Fruit fly (Drosophila melanogaster) whole organism, embryonic: ENCODE data around the gene Hou.
A peak's percentile ranks its signal among the peaks of the same experiment; 100 is the strongest.

Experiments used
- Abd-B ChIP-seq: fragments of 200-800 bp; sonication (Bioruptor generic); optimal IDR thresholded peaks from 2 replicates; lab custom pipeline; 2018; ENCODE audit warnings: missing biosample characterization, mild to moderate bottlenecking, missing genetic modification characterization, moderate library complexity
- BEAF-32 ChIP-seq: fragments of 200-800 bp; sonication (Bioruptor generic); optimal IDR thresholded peaks from 3 replicates; lab custom pipeline; 2017; ENCODE audit warnings: missing biosample characterization, missing genetic modification characterization, mild to moderate bottlenecking, moderate library complexity, missing genetic modification reagents
- CG10147 ChIP-seq: fragments of 200-800 bp; sonication (Bioruptor generic); optimal IDR thresholded peaks from 2 replicates; lab custom pipeline; 2019; ENCODE audit warnings: missing biosample characterization, mild to moderate bottlenecking, missing genetic modification characterization, moderate library complexity
- CG10267 ChIP-seq: fragments of 200-800 bp; sonication (Bioruptor generic); optimal IDR thresholded peaks from 2 replicates; lab custom pipeline; 2018; ENCODE audit warnings: missing biosample characterization, mild to moderate bottlenecking, missing genetic modification characterization, moderate library complexity
- CG14710 ChIP-seq: fragments of 200-800 bp; sonication (Bioruptor generic); optimal IDR thresholded peaks from 3 replicates; lab custom pipeline; 2019; ENCODE audit warnings: missing biosample characterization, mild to moderate bottlenecking, missing genetic modification characterization, moderate library complexity
- CG15011 ChIP-seq: fragments of 200-800 bp; sonication (Bioruptor generic); optimal IDR thresholded peaks from 3 replicates; lab custom pipeline; 2018; ENCODE audit warnings: missing biosample characterization, mild to moderate bottlenecking, missing genetic modification characterization
- CG17568 ChIP-seq: fragments of 200-800 bp; sonication (Bioruptor generic); optimal IDR thresholded peaks from 2 replicates; lab custom pipeline; 2018; ENCODE audit warnings: missing biosample characterization, mild to moderate bottlenecking, missing genetic modification characterization, moderate library complexity
- CG30431 ChIP-seq: fragments of 200-800 bp; sonication (Bioruptor generic); optimal IDR thresholded peaks from 2 replicates; lab custom pipeline; 2017; ENCODE audit warnings: missing biosample characterization, missing genetic modification characterization
- CG31365 ChIP-seq: fragments of 200-800 bp; sonication (Bioruptor generic); optimal IDR thresholded peaks from 2 replicates; lab custom pipeline; 2018; ENCODE audit warnings: missing biosample characterization, mild to moderate bottlenecking, missing genetic modification characterization
- CG4424 ChIP-seq: fragments of 200-800 bp; sonication (Bioruptor generic); optimal IDR thresholded peaks from 3 replicates; lab custom pipeline; 2016; ENCODE audit warnings: missing biosample characterization, missing genetic modification characterization
- CG5180 ChIP-seq: fragments of 200-800 bp; sonication (Bioruptor generic); optimal IDR thresholded peaks from 3 replicates; lab custom pipeline; 2017; ENCODE audit warnings: missing biosample characterization, missing genetic modification characterization, mild to moderate bottlenecking, moderate library complexity, missing genetic modification reagents
- CG7372 ChIP-seq: fragments of 200-800 bp; sonication (Bioruptor generic); IDR thresholded peaks from 2 replicates; pipeline ENCODE4 v1.3.6; 2022; ENCODE audit warnings: missing biosample characterization, missing genetic modification characterization
- CG8765 ChIP-seq: fragments of 200-800 bp; sonication (Bioruptor generic); IDR thresholded peaks from 2 replicates; pipeline ENCODE4 v1.3.6; 2022; ENCODE audit warnings: missing biosample characterization, missing genetic modification characterization
- CG9215 ChIP-seq: fragments of 200-800 bp; sonication (Bioruptor generic); IDR thresholded peaks from 2 replicates; pipeline ENCODE4 v1.3.6; 2022; ENCODE audit warnings: missing biosample characterization, missing genetic modification characterization
- Dip3 ChIP-seq: fragments of 200-800 bp; sonication (Bioruptor generic); optimal IDR thresholded peaks from 3 replicates; lab custom pipeline; 2016; ENCODE audit warnings: missing biosample characterization, missing genetic modification characterization
- Ets97D ChIP-seq: fragments of 200-800 bp; sonication (Bioruptor generic); optimal IDR thresholded peaks from 3 replicates; lab custom pipeline; 2016; ENCODE audit warnings: missing biosample characterization, missing genetic modification characterization
- Lpt ChIP-seq: fragments of >200 bp; optimal IDR thresholded peaks from 2 replicates; lab custom pipeline; 2018; ENCODE audit warnings: missing biosample characterization, missing genetic modification characterization
- Med ChIP-seq: fragments of 200-800 bp; sonication (Bioruptor generic); peaks from one replicate; lab custom pipeline; 2016; ENCODE audit warnings: missing biosample characterization, missing genetic modification characterization, mild to moderate bottlenecking, inconsistent platforms, moderate library complexity
- NK7.1 ChIP-seq: fragments of 200-800 bp; sonication (Bioruptor generic); optimal IDR thresholded peaks from 3 replicates; lab custom pipeline; 2016; ENCODE audit warnings: missing biosample characterization, missing genetic modification characterization
- Optix ChIP-seq: fragments of 200-800 bp; sonication (Bioruptor generic); IDR thresholded peaks from 3 replicates; pipeline ENCODE4 v1.3.6; 2022; ENCODE audit warnings: missing biosample characterization, missing genetic modification characterization
- Six4 ChIP-seq: fragments of 200-800 bp; sonication (Bioruptor generic); optimal IDR thresholded peaks from 2 replicates; lab custom pipeline; 2016; ENCODE audit warnings: missing biosample characterization, missing genetic modification characterization
- TFAM ChIP-seq: fragments of 200-800 bp; sonication (Bioruptor generic); optimal IDR thresholded peaks from 2 replicates; lab custom pipeline; 2017; ENCODE audit warnings: missing biosample characterization, missing genetic modification characterization, inconsistent platforms
- ac ChIP-seq: fragments of 200-800 bp; sonication (Bioruptor generic); optimal IDR thresholded peaks from 3 replicates; lab custom pipeline; 2017; ENCODE audit warnings: missing biosample characterization, mild to moderate bottlenecking, missing genetic modification characterization
- aop ChIP-seq: fragments of 200-800 bp; sonication (Bioruptor generic); IDR thresholded peaks from 2 replicates; pipeline ENCODE4 v1.3.6; 2022; ENCODE audit warnings: missing biosample characterization, missing genetic modification characterization
- ara ChIP-seq: fragments of 200-800 bp; sonication (Bioruptor generic); IDR thresholded peaks from 2 replicates; pipeline ENCODE4 v1.3.6; 2022; ENCODE audit warnings: missing biosample characterization, missing genetic modification characterization
- ash1 ChIP-seq: fragments of 200-800 bp; sonication (Bioruptor generic); optimal IDR thresholded peaks from 2 replicates; lab custom pipeline; 2018; ENCODE audit warnings: missing biosample characterization, mild to moderate bottlenecking, missing genetic modification characterization
- cg ChIP-seq: fragments of 200-800 bp; sonication (Bioruptor generic); optimal IDR thresholded peaks from 3 replicates; lab custom pipeline; 2019; ENCODE audit warnings: missing biosample characterization, mild to moderate bottlenecking, missing genetic modification characterization, moderate library complexity
- chinmo ChIP-seq: fragments of 200-800 bp; sonication (Bioruptor generic); IDR thresholded peaks from 4 replicates; pipeline ENCODE4 v1.3.6; 2022; ENCODE audit warnings: missing biosample characterization, missing genetic modification characterization; ENCODE audit not compliant: partially characterized antibody
- ci ChIP-seq: fragments of 200-800 bp; sonication (Bioruptor generic); IDR thresholded peaks from 3 replicates; pipeline ENCODE4 v1.3.6; 2022; ENCODE audit warnings: missing biosample characterization, missing genetic modification characterization
- crp ChIP-seq, 2 experiments: fragments of 200-800 bp; sonication (Bioruptor generic); optimal IDR thresholded peaks; 2 replicates in 1 of 2; 3 replicates in 1 of 2; lab custom pipeline; 2017; ENCODE audit warnings: missing biosample characterization in 2 of 2, missing genetic modification characterization in 2 of 2, mild to moderate bottlenecking in 1 of 2, moderate library complexity in 1 of 2
- fd64A ChIP-seq: fragments of 200-800 bp; sonication (Bioruptor generic); optimal IDR thresholded peaks from 3 replicates; lab custom pipeline; 2018; ENCODE audit warnings: missing biosample characterization, mild to moderate bottlenecking, missing genetic modification characterization
- ftz-f1 ChIP-seq: fragments of 200-800 bp; sonication (Bioruptor generic); optimal IDR thresholded peaks from 2 replicates; lab custom pipeline; 2016; ENCODE audit warnings: missing biosample characterization, missing genetic modification characterization
- insv ChIP-seq, 2 experiments: fragments of 200-800 bp; sonication (Bioruptor generic); optimal IDR thresholded peaks; 3 replicates each; lab custom pipeline; 2016 to 2018; ENCODE audit warnings: missing biosample characterization in 2 of 2, missing genetic modification characterization in 2 of 2
- kni ChIP-seq: fragments of 200-800 bp; sonication (Bioruptor generic); optimal IDR thresholded peaks from 3 replicates; lab custom pipeline; 2017; ENCODE audit warnings: mild to moderate bottlenecking, missing biosample characterization, missing genetic modification reagents, missing genetic modification characterization
- nau ChIP-seq: fragments of 200-800 bp; sonication (Bioruptor generic); optimal IDR thresholded peaks from 3 replicates; lab custom pipeline; 2017; ENCODE audit warnings: missing biosample characterization, mild to moderate bottlenecking, missing genetic modification characterization, missing genetic modification reagents
- nom ChIP-seq: fragments of 200-800 bp; sonication (Bioruptor generic); optimal IDR thresholded peaks from 2 replicates; lab custom pipeline; 2017; ENCODE audit warnings: missing biosample characterization, missing genetic modification characterization, mild to moderate bottlenecking, moderate library complexity, missing genetic modification reagents
- pita ChIP-seq: fragments of 200-800 bp; sonication (Bioruptor generic); optimal IDR thresholded peaks from 2 replicates; lab custom pipeline; 2017; ENCODE audit warnings: missing biosample characterization, mild to moderate bottlenecking, missing genetic modification characterization
- prd ChIP-seq, 3 experiments: fragments of >200 bp in 2 of 3; fragments of 200-800 bp in 1 of 3; sonication (Bioruptor generic) in 1 of 3; optimal IDR thresholded peaks in 2 of 3; IDR thresholded peaks in 1 of 3; 2 replicates in 2 of 3; 3 replicates in 1 of 3; pipeline versions ENCODE4 v1.3.6 to Lab custom; 2017 to 2022; ENCODE audit warnings: missing biosample characterization in 1 of 3, missing genetic modification characterization in 1 of 3
- repo ChIP-seq: fragments of 200-800 bp; sonication (Bioruptor generic); optimal IDR thresholded peaks from 2 replicates; lab custom pipeline; 2016; ENCODE audit warnings: missing biosample characterization, missing genetic modification characterization
- salm ChIP-seq: fragments of 200-800 bp; sonication (Bioruptor generic); optimal IDR thresholded peaks from 2 replicates; lab custom pipeline; 2018; ENCODE audit warnings: missing biosample characterization, mild to moderate bottlenecking, missing genetic modification characterization
- sens-2 ChIP-seq: fragments of 200-800 bp; sonication (Bioruptor generic); IDR thresholded peaks from 2 replicates; pipeline ENCODE4 v1.3.6; 2022; ENCODE audit warnings: missing biosample characterization, missing genetic modification characterization
- so ChIP-seq: fragments of 200-800 bp; sonication (Bioruptor generic); IDR thresholded peaks from 3 replicates; pipeline ENCODE4 v1.3.6; 2022; ENCODE audit warnings: missing biosample characterization, missing genetic modification characterization
- sob ChIP-seq: fragments of 200-800 bp; sonication (Bioruptor generic); IDR thresholded peaks from 2 replicates; pipeline ENCODE4 v1.3.6; 2022; ENCODE audit warnings: missing biosample characterization, missing genetic modification characterization
- sqz ChIP-seq: fragments of 200-800 bp; sonication (Bioruptor generic); optimal IDR thresholded peaks from 3 replicates; lab custom pipeline; 2018; ENCODE audit warnings: missing biosample characterization, mild to moderate bottlenecking, missing genetic modification characterization
- ttk ChIP-seq: fragments of 200-800 bp; sonication (Bioruptor generic); IDR thresholded peaks from 2 replicates; pipeline ENCODE4 v2.1.2; 2022; ENCODE audit warnings: missing biosample characterization, missing genetic modification characterization
- twi ChIP-seq: fragments of 200-800 bp; optimal IDR thresholded peaks from 2 replicates; lab custom pipeline; 2019; ENCODE audit warnings: missing biosample characterization, mild to moderate bottlenecking, missing genetic modification characterization, moderate library complexity
- tx ChIP-seq: fragments of 200-800 bp; sonication (Bioruptor generic); optimal IDR thresholded peaks from 2 replicates; lab custom pipeline; 2016; ENCODE audit warnings: missing biosample characterization, missing genetic modification characterization
- yki ChIP-seq: fragments of >200 bp; optimal IDR thresholded peaks from 3 replicates; lab custom pipeline; 2018

Gene Hou

DNA sequence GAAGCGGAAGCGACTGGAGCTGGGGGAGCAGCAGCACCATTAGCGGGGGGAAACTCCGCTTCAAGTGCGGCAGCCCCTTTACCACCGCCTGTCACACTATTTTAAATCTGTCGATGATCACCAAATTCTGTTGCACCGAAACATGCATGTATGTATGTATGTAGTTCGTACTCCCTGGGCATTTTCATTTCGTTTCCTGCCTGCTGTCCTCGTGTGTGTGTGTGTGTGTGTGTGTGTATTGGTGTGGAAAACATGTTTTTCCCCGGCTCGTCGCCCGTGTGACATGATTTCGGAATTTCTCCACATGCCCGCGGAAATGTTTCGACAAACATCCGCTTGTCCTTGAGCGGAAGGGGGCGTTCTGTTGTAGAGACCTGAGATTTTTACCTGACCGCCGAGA lies 23.2 kb downstream of the Hou start:
- TF ChIP-seq Abd-B (GFP tag; lab: Kevin White, UChicago) (no peak), twi (peak; percentile 56), CG7372 (GFP tag; lab: Robert Waterston, UW) (no peak), cg (GFP tag; lab: Kevin White, UChicago) (peak; percentile 66), repo (GFP tag; lab: Kevin White, UChicago) (no peak), nau (GFP tag; lab: Kevin White, UChicago) (peak; percentile 21), chinmo (no peak), kni (GFP tag; lab: Kevin White, UChicago) (peak; percentile 55), aop (GFP tag; lab: Robert Waterston, UW) (0 out of 2 replicates have a peak, but pooled peaks have one; percentile 49), CG5180 (GFP tag; lab: Kevin White, UChicago) (no peak)
- TF ChIP-seq, all 482 proteins: peak for 5

DNA sequence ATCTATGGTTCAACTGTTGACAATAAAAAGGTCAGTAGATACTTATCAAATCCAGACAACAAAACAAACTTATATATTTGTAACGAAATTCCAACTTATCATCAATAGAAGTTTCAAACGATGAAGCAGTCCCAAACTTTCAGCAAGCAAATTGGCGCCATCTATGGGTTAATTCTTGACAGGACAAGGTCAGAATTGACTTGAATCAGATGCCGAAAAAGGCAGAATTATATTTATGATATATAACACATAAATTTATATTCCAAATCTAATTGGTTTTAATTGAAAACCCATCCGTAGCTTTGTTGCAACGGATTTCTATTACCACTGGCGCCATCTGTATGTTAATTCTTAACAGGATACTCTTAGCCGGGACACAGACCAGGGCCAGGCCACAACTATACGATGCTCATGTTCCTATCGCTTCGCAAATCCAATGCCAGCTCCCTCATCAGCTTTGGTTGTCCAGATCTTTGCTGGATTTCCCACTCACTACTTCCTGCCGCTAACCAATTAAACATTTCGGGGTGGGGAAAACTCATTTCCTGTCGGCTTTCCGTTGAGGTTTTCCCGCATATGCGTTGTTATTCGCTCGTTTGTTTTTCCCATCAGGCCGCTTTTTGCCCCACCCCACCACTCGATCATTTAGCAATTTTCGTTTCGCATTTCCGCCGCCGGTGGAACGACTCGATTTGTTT lies 28.4 kb downstream of the Hou start:
- no peak for TF ChIP-seq fd64A (GFP tag; lab: Kevin White, UChicago)
- no peak for TF ChIP-seq so (GFP tag; lab: Robert Waterston, UW)
- TF ChIP-seq nom, result no peak
- TF ChIP-seq TFAM (GFP tag; lab: Kevin White, UChicago), result no peak
- peak; percentile 21 for TF ChIP-seq CG10267 (tag; lab: Kevin White, UChicago)
- TF ChIP-seq Dip3 (GFP tag; lab: Kevin White, UChicago), result no peak
- TF ChIP-seq CG10147 (GFP tag; lab: Kevin White, UChicago), result no peak
- peak; percentile 4 for TF ChIP-seq yki (lab: Kevin White, UChicago)
- TF ChIP-seq insv (GFP tag; optimal IDR thresholded peaks at IDR 0.05; lab: Kevin White, UChicago), result peak in 1 of 2 experiments; percentile 74
- no peak for TF ChIP-seq CG9215 (GFP tag; lab: Robert Waterston, UW)
- no peak for TF ChIP-seq CG17568 (GFP tag; lab: Kevin White, UChicago)
- no peak for TF ChIP-seq ac (GFP tag; lab: Kevin White, UChicago)
- TF ChIP-seq ci (GFP tag; lab: Robert Waterston, UW), result 0 out of 3 replicates have a peak, but pooled peaks have one; percentile 42
- no peak for TF ChIP-seq prd (optimal IDR thresholded peaks at IDR 0.05; lab: Kevin White, UChicago)
- TF ChIP-seq prd (GFP tag; IDR thresholded peaks at IDR 0.05; lab: Robert Waterston, UW), result no peak
- TF ChIP-seq CG15011 (GFP tag; lab: Kevin White, UChicago), result no peak
- TF ChIP-seq salm (tag; lab: Kevin White, UChicago), result no peak
- TF ChIP-seq BEAF-32, result peak; percentile 25
- TF ChIP-seq Optix, result no peak
- TF ChIP-seq cg (GFP tag; lab: Kevin White, UChicago), result no peak
- no peak for TF ChIP-seq NK7.1
- TF ChIP-seq CG4424 (GFP tag; lab: Kevin White, UChicago), result no peak
- TF ChIP-seq ash1 (GFP tag; lab: Kevin White, UChicago), result no peak
- TF ChIP-seq tx (GFP tag; lab: Kevin White, UChicago), result no peak
- TF ChIP-seq crp (GFP tag; optimal IDR thresholded peaks at IDR 0.05; lab: Kevin White, UChicago), result no peak
- peak; percentile 18 for TF ChIP-seq CG14710 (tag; lab: Kevin White, UChicago)
- no peak for TF ChIP-seq sob
- TF ChIP-seq ttk (GFP tag; lab: Robert Waterston, UW), result no peak
- TF ChIP-seq Six4, result no peak
- no peak for TF ChIP-seq ara (GFP tag; lab: Robert Waterston, UW)
- TF ChIP-seq sens-2 (GFP tag; lab: Robert Waterston, UW), result no peak
- peak; percentile 63 for TF ChIP-seq Med (GFP tag; lab: Kevin White, UChicago)
- no peak for TF ChIP-seq CG31365
- TF ChIP-seq sqz (GFP tag; lab: Kevin White, UChicago), result no peak
- TF ChIP-seq CG8765 (GFP tag; lab: Robert Waterston, UW), result no peak
- no peak for TF ChIP-seq Lpt (GFP tag; lab: Kevin White, UChicago)
- peak; percentile 72 for TF ChIP-seq Ets97D
- TF ChIP-seq ftz-f1 (GFP tag; lab: Kevin White, UChicago), result no peak
- TF ChIP-seq CG30431, result no peak
- TF ChIP-seq pita (GFP tag; lab: Kevin White, UChicago), result peak; percentile 63
